Worm (Caenorhabditis elegans) whole organism, mixed stage, embryonic: ENCODE measurements around the gene C34F6.9.
A peak's percentile ranks its signal among the peaks of the same experiment; 100 is the strongest.

Source experiments
- M03D4.4 ChIP-seq: sonication (generic microtip); optimal IDR thresholded peaks from 2 replicates; lab custom pipeline; 2017; ENCODE audit warnings: mild to moderate bottlenecking, missing genetic modification characterization, missing compliant biosample characterization
- bed-3 ChIP-seq: fragments of 200-800 bp; sonication (Bioruptor generic); optimal IDR thresholded peaks from 3 replicates; lab custom pipeline; 2018; ENCODE audit warnings: mild to moderate bottlenecking, missing genetic modification characterization, moderate library complexity, missing compliant biosample characterization
- blmp-1 ChIP-seq: fragments of 150-350 bp; optimal IDR thresholded peaks from 2 replicates; lab custom pipeline; 2014; ENCODE audit warnings: missing biosample characterization, missing genetic modification characterization
- ceh-39 ChIP-seq: fragments of 150-350 bp; optimal IDR thresholded peaks from 2 replicates; lab custom pipeline; 2014; ENCODE audit warnings: missing biosample characterization, missing genetic modification characterization
- ceh-43 ChIP-seq: fragments of 200-800 bp; sonication (Bioruptor generic); optimal IDR thresholded peaks from 2 replicates; lab custom pipeline; 2018; ENCODE audit warnings: mild to moderate bottlenecking, missing genetic modification characterization, moderate library complexity, missing compliant biosample characterization
- ceh-83 ChIP-seq: fragments of 200-800 bp; sonication (Bioruptor generic); optimal IDR thresholded peaks from 2 replicates; lab custom pipeline; 2018; ENCODE audit warnings: mild to moderate bottlenecking, missing genetic modification characterization, missing compliant biosample characterization
- ces-1 ChIP-seq: fragments of 150-350 bp; optimal IDR thresholded peaks from 2 replicates; lab custom pipeline; 2014; ENCODE audit warnings: missing biosample characterization, missing genetic modification reagents, missing genetic modification characterization
- cnd-1 ChIP-seq: fragments of 200-800 bp; sonication (Bioruptor generic); optimal IDR thresholded peaks from 2 replicates; lab custom pipeline; 2018; ENCODE audit warnings: mild to moderate bottlenecking, missing genetic modification characterization, missing compliant biosample characterization
- drap-1 ChIP-seq: fragments of 200-800 bp; sonication (Bioruptor generic); optimal IDR thresholded peaks from 3 replicates; lab custom pipeline; 2018; ENCODE audit warnings: mild to moderate bottlenecking, missing genetic modification characterization, missing compliant biosample characterization
- elt-1 ChIP-seq: sonication (generic microtip); optimal IDR thresholded peaks from 2 replicates; lab custom pipeline; 2017; ENCODE audit warnings: missing genetic modification characterization, mild to moderate bottlenecking, missing compliant biosample characterization, antibody characterized with exemption, moderate library complexity, borderline replicate concordance; ENCODE audit not compliant: insufficient read depth
- ham-2 ChIP-seq: fragments of 200-800 bp; sonication (Bioruptor generic); optimal IDR thresholded peaks from 2 replicates; lab custom pipeline; 2018; ENCODE audit warnings: mild to moderate bottlenecking, missing genetic modification characterization, missing compliant biosample characterization
- hlh-1 ChIP-seq: fragments of 150-350 bp; optimal IDR thresholded peaks from 2 replicates; lab custom pipeline; 2014; ENCODE audit warnings: missing biosample characterization, missing genetic modification reagents, missing genetic modification characterization
- lin-13 ChIP-seq: fragments of 150-350 bp; optimal IDR thresholded peaks from 2 replicates; lab custom pipeline; 2014; ENCODE audit warnings: missing biosample characterization, missing genetic modification characterization
- lin-32 ChIP-seq: fragments of 200-800 bp; sonication (Bioruptor generic); optimal IDR thresholded peaks from 2 replicates; lab custom pipeline; 2018; ENCODE audit warnings: mild to moderate bottlenecking, missing genetic modification characterization, missing compliant biosample characterization
- mab-5 ChIP-seq: fragments of 150-350 bp; optimal IDR thresholded peaks from 2 replicates; lab custom pipeline; 2014; ENCODE audit warnings: missing biosample characterization, missing genetic modification characterization
- mep-1 ChIP-seq: fragments of 150-350 bp; optimal IDR thresholded peaks from 2 replicates; lab custom pipeline; 2017; ENCODE audit warnings: missing biosample characterization, missing genetic modification reagents, missing genetic modification characterization, inconsistent platforms
- mls-2 ChIP-seq: sonication (generic microtip); optimal IDR thresholded peaks from 2 replicates; lab custom pipeline; 2016; ENCODE audit warnings: mild to moderate bottlenecking, missing genetic modification characterization, moderate library complexity, missing compliant biosample characterization
- nhr-2 ChIP-seq: fragments of 150-350 bp; optimal IDR thresholded peaks from 2 replicates; lab custom pipeline; 2014; ENCODE audit warnings: missing biosample characterization, missing genetic modification characterization
- nhr-237 ChIP-seq: fragments of 150-350 bp; optimal IDR thresholded peaks from 2 replicates; lab custom pipeline; 2014; ENCODE audit warnings: missing biosample characterization, missing genetic modification characterization
- nhr-28 ChIP-seq: fragments of 150-350 bp; optimal IDR thresholded peaks from 2 replicates; lab custom pipeline; 2014; ENCODE audit warnings: missing biosample characterization, missing genetic modification characterization
- nhr-76 ChIP-seq: sonication (generic microtip); optimal IDR thresholded peaks from 2 replicates; lab custom pipeline; 2017; ENCODE audit warnings: missing biosample characterization, missing genetic modification characterization
- pha-4 ChIP-seq: fragments of 150-350 bp; optimal IDR thresholded peaks from 2 replicates; lab custom pipeline; 2018; ENCODE audit warnings: missing biosample characterization, missing genetic modification reagents, missing genetic modification characterization
- sem-2 ChIP-seq: fragments of 200-800 bp; sonication (Bioruptor generic); optimal IDR thresholded peaks from 2 replicates; lab custom pipeline; 2018; ENCODE audit warnings: mild to moderate bottlenecking, missing genetic modification characterization, missing compliant biosample characterization
- snpc-4 ChIP-seq: fragments of 150-350 bp; optimal IDR thresholded peaks from 2 replicates; lab custom pipeline; 2014; ENCODE audit warnings: missing biosample characterization, missing genetic modification characterization
- sptf-1 ChIP-seq: sonication (generic microtip); optimal IDR thresholded peaks from 2 replicates; lab custom pipeline; 2017; ENCODE audit warnings: mild to moderate bottlenecking, missing genetic modification characterization, moderate library complexity, missing compliant biosample characterization
- tbx-8 ChIP-seq: fragments of 200-800 bp; sonication (Bioruptor generic); optimal IDR thresholded peaks from 2 replicates; lab custom pipeline; 2018; ENCODE audit warnings: mild to moderate bottlenecking, missing genetic modification characterization, moderate library complexity, missing compliant biosample characterization
- unc-120 ChIP-seq: sonication (generic microtip); optimal IDR thresholded peaks from 2 replicates; lab custom pipeline; 2017; ENCODE audit warnings: missing genetic modification characterization, missing compliant biosample characterization; ENCODE audit not compliant: poor library complexity, severe bottlenecking
- unc-39 ChIP-seq: fragments of 150-350 bp; optimal IDR thresholded peaks from 2 replicates; lab custom pipeline; 2014; ENCODE audit warnings: missing biosample characterization, missing genetic modification characterization
- unc-62 ChIP-seq: fragments of 150-350 bp; optimal IDR thresholded peaks from 2 replicates; lab custom pipeline; 2014; ENCODE audit warnings: missing biosample characterization, missing genetic modification reagents, missing genetic modification characterization
- zip-8 ChIP-seq: fragments of 150-350 bp; optimal IDR thresholded peaks from 2 replicates; lab custom pipeline; 2014; ENCODE audit warnings: missing biosample characterization, missing genetic modification characterization
- ztf-11 ChIP-seq: fragments of 150-350 bp; optimal IDR thresholded peaks from 2 replicates; lab custom pipeline; 2014; ENCODE audit warnings: missing biosample characterization, missing genetic modification characterization

Gene C34F6.9

ce11 chrX:11241479-11241878, 19.0 kb upstream of the C34F6.9 start:
- TF ChIP-seq mls-2 (no peak), mep-1 (tag; lab: Kevin White, UChicago) (no peak), ceh-83 (GFP tag; lab: Kevin White, UChicago) (no peak), snpc-4 (no peak), unc-62 (no peak), blmp-1 (tag; lab: Kevin White, UChicago) (no peak), drap-1 (GFP tag; lab: Kevin White, UChicago) (no peak), nhr-237 (tag; lab: Kevin White, UChicago) (no peak), ham-2 (GFP tag; lab: Kevin White, UChicago) (no peak), tbx-8 (no peak), pha-4 (tag; lab: Kevin White, UChicago) (no peak), sem-2 (GFP tag; lab: Kevin White, UChicago) (no peak), bed-3 (no peak), cnd-1 (tag; lab: Kevin White, UChicago) (no peak), unc-120 (tag; lab: Kevin White, UChicago) (no peak), ztf-11 (tag; lab: Kevin White, UChicago) (no peak), ceh-39 (no peak), nhr-76 (tag; lab: Kevin White, UChicago) (no peak), mab-5 (no peak)

DNA sequence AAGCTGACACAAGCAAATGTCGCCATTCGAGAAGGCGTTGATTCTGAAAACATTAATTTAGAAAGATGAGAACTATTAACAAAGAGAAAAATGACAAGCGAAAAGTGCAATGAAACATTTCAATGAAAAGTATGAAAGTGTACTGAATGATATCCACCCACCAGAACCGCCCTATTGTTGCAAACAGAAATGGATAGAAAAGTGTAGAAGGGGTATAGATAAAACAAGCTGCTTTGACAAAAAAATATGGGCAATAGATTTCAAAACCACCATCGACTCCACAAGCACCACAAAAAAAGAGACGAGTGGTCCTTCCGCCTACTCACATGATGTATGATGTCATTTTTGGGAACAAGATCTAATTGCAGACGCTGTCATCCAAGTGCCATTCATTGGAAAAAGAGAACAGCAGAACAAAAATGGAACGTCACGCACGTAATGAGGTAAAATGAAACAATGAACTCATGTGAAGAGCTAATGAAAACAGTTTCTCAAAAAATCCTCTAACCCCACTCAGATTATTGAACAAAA, 18.2 kb upstream of the C34F6.9 start, which contains the start of gene C34F6.10:
TSS of gene C34F6.10 (minus strand) at position 51 of the 531 bp plus-strand sequence.
- TF ChIP-seq lin-13, result no peak

ce11 chrX:11226595-11226994, 4.1 kb upstream of the C34F6.9 start, which contains the start of gene C34F6.12:
C34F6.12 (minus strand) TSS chrX:11226695.
- TF ChIP-seq nhr-28 (no peak), tbx-8 (no peak), nhr-76 (tag; lab: Kevin White, UChicago) (no peak), ztf-11 (tag; lab: Kevin White, UChicago) (no peak), unc-39 (no peak), zip-8 (tag; lab: Kevin White, UChicago) (no peak), nhr-2 (tag; lab: Kevin White, UChicago) (no peak), elt-1 (tag; lab: Kevin White, UChicago) (no peak), mls-2 (no peak), drap-1 (GFP tag; lab: Kevin White, UChicago) (no peak), ceh-39 (no peak), unc-62 (no peak), M03D4.4 (tag; lab: Kevin White, UChicago) (no peak), snpc-4 (no peak), nhr-237 (tag; lab: Kevin White, UChicago) (no peak), sptf-1 (no peak), ceh-43 (no peak), lin-13 (no peak), ces-1 (GFP tag; lab: Kevin White, UChicago) (no peak)

- no peak for TF ChIP-seq mab-5
- no peak for TF ChIP-seq mls-2
- peak; percentile 27 for TF ChIP-seq mep-1 (tag; lab: Kevin White, UChicago)
- TF ChIP-seq nhr-237 (tag; lab: Kevin White, UChicago), result no peak
- TF ChIP-seq cnd-1 (tag; lab: Kevin White, UChicago), result no peak
- TF ChIP-seq sem-2 (GFP tag; lab: Kevin White, UChicago), result no peak
- no peak for TF ChIP-seq ceh-83 (GFP tag; lab: Kevin White, UChicago)
- peak; percentile 38 for TF ChIP-seq nhr-2 (tag; lab: Kevin White, UChicago)
- TF ChIP-seq zip-8 (tag; lab: Kevin White, UChicago), result no peak
- TF ChIP-seq pha-4 (tag; lab: Kevin White, UChicago), result no peak
- TF ChIP-seq ztf-11 (tag; lab: Kevin White, UChicago), result no peak
- TF ChIP-seq unc-62, result no peak
- TF ChIP-seq elt-1 (tag; lab: Kevin White, UChicago), result no peak
- no peak for TF ChIP-seq snpc-4
- no peak for TF ChIP-seq ces-1 (GFP tag; lab: Kevin White, UChicago)
- TF ChIP-seq hlh-1, result peak; percentile 10
- no peak for TF ChIP-seq drap-1 (GFP tag; lab: Kevin White, UChicago)
- TF ChIP-seq ceh-43, result no peak
- TF ChIP-seq lin-32, result no peak
- TF ChIP-seq nhr-28, result no peak
- peak; percentile 70 for TF ChIP-seq ham-2 (GFP tag; lab: Kevin White, UChicago)
- no peak for TF ChIP-seq lin-13
- no peak for TF ChIP-seq bed-3
These were observed 6.9 kb downstream of the C34F6.9 start, which contains the start of the genes C34F6.7 and idh-2 for ce11 chrX:11215420-11216050. C34F6.7 (minus strand) TSS chrX:11215470. idh-2 (plus strand) TSS chrX:11216000.
